Fruit fly (Drosophila melanogaster): Measurements from ENCODE around the gene ssp6.
A peak's percentile ranks its signal among the peaks of the same experiment; 100 is the strongest.

ssp6 gene

dm6 chr3L:6074975-6075692, 1.4 kb upstream of the ssp6 start, which contains the start of the genes CG13295 and CG6610 (continued):
- TF ChIP-seq CG30403 (GFP tag; optimal IDR thresholded peaks at IDR 0.05): peak; percentile 79
- TF ChIP-seq CG7928 (GFP tag; optimal IDR thresholded peaks at IDR 0.05): no peak
- peak; percentile 27 for TF ChIP-seq bab2 (GFP tag; optimal IDR thresholded peaks at IDR 0.05)
- TF ChIP-seq Oaz (GFP tag; IDR thresholded peaks at IDR 0.05): no peak
- peak; percentile 3 for TF ChIP-seq CG1647 (GFP tag; optimal IDR thresholded peaks at IDR 0.05)
- TF ChIP-seq pnt (GFP tag; optimal IDR thresholded peaks at IDR 0.05): peak; percentile 7
- TF ChIP-seq tap (tag; optimal IDR thresholded peaks at IDR 0.05): no peak
- TF ChIP-seq CG30020 (tag; optimal IDR thresholded peaks at IDR 0.05): peak; percentile 54
- peak; percentile 23 for TF ChIP-seq CrebB (tag; optimal IDR thresholded peaks at IDR 0.05)
- TF ChIP-seq Bgb (GFP tag; IDR thresholded peaks at IDR 0.05; ENCODE audit: partially characterized antibody): 0 out of 2 replicates have a peak, but pooled peaks have one; percentile 31
- TF ChIP-seq CG7357 (GFP tag; IDR thresholded peaks at IDR 0.05): 0 out of 3 replicates have a peak, but pooled peaks have one; percentile 29

- no peak for TF ChIP-seq Awh (GFP tag; IDR thresholded peaks at IDR 0.05)
- TF ChIP-seq CG11723 (GFP tag; optimal IDR thresholded peaks at IDR 0.05): no peak
- TF ChIP-seq CG3995 (GFP tag; optimal IDR thresholded peaks at IDR 0.05): no peak
- TF ChIP-seq Pdp1 (GFP tag; optimal IDR thresholded peaks at IDR 0.05): no peak
- no peak for TF ChIP-seq CG12942 (GFP tag; optimal IDR thresholded peaks at IDR 0.05)
- no peak for TF ChIP-seq CG8944 (GFP tag; optimal IDR thresholded peaks at IDR 0.05)
- TF ChIP-seq Rfx (GFP tag; IDR thresholded peaks at IDR 0.05): 0 out of 2 replicates have a peak, but pooled peaks have one; percentile 11
- TF ChIP-seq fd64A (GFP tag; optimal IDR thresholded peaks at IDR 0.05): no peak
- TF ChIP-seq insv (GFP tag; optimal IDR thresholded peaks at IDR 0.05): peak in 1 of 2 experiments; percentile 20
- TF ChIP-seq gcm (GFP tag; optimal IDR thresholded peaks at IDR 0.05): no peak
- no peak for TF ChIP-seq CG4404 (GFP tag; IDR thresholded peaks at IDR 0.05)
- TF ChIP-seq CkIIα-i1 (GFP tag; IDR thresholded peaks at IDR 0.05): no peak
- no peak for TF ChIP-seq Fer2 (tag; optimal IDR thresholded peaks at IDR 0.05)
- TF ChIP-seq CG14667 (GFP tag; IDR thresholded peaks at IDR 0.05): no peak
- peak; percentile 61; the same call in 2 of the 3 replicates for TF ChIP-seq row (GFP tag; IDR thresholded peaks at IDR 0.05)
- TF ChIP-seq CG8290 (GFP tag; optimal IDR thresholded peaks at IDR 0.05): no peak
- TF ChIP-seq CG8290 (tag; optimal IDR thresholded peaks at IDR 0.05): peak in 1 of 2 experiments; percentile 43
- TF ChIP-seq grn (GFP tag; optimal IDR thresholded peaks at IDR 0.05): no peak
- no peak for TF ChIP-seq gsb-n (tag; optimal IDR thresholded peaks at IDR 0.05)
- TF ChIP-seq pzg (GFP tag; optimal IDR thresholded peaks at IDR 0.05): peak; percentile 63
- TF ChIP-seq cg (GFP tag; optimal IDR thresholded peaks at IDR 0.05): no peak
- TF ChIP-seq Side (GFP tag; optimal IDR thresholded peaks at IDR 0.05): no peak
- 0 out of 3 replicates have a peak, but pooled peaks have one; percentile 8 for TF ChIP-seq CG11093 (GFP tag; IDR thresholded peaks at IDR 0.05)
- peak; percentile 2 for TF ChIP-seq CG9797 (GFP tag; optimal IDR thresholded peaks at IDR 0.05)
- TF ChIP-seq Sin3A (optimal IDR thresholded peaks at IDR 0.05): no peak
- no peak for TF ChIP-seq Nf-YB (GFP tag; optimal IDR thresholded peaks at IDR 0.05)
- TF ChIP-seq CG11695 (GFP tag; IDR thresholded peaks at IDR 0.05): no peak
- no peak for TF ChIP-seq CG3838 (GFP tag; optimal IDR thresholded peaks at IDR 0.05)
- no peak for TF ChIP-seq Ets65A (GFP tag)
- TF ChIP-seq repo (GFP tag; optimal IDR thresholded peaks at IDR 0.05): no peak
- no peak for TF ChIP-seq Max (GFP tag; optimal IDR thresholded peaks at IDR 0.05)
- peak; percentile 15 for TF ChIP-seq nerfin-1 (tag; optimal IDR thresholded peaks at IDR 0.05)
- peak; percentile 61 for TF ChIP-seq abd-A (tag; optimal IDR thresholded peaks at IDR 0.05)
- TF ChIP-seq CG6854 (GFP tag; optimal IDR thresholded peaks at IDR 0.05): no peak
- TF ChIP-seq H15 (GFP tag; IDR thresholded peaks at IDR 0.05): 0 out of 3 replicates have a peak, but pooled peaks have one; percentile 21
- TF ChIP-seq BEAF-32 (GFP tag; optimal IDR thresholded peaks at IDR 0.05): no peak
- TF ChIP-seq Sry-β (GFP tag; optimal IDR thresholded peaks at IDR 0.05): no peak
- no peak for TF ChIP-seq pnt (GFP tag; optimal IDR thresholded peaks at IDR 0.05)
- TF ChIP-seq CG7745 (tag; optimal IDR thresholded peaks at IDR 0.05): no peak
These were observed 6.0 kb downstream of the ssp6 start, which contains the start of gene CG13293 for dm6 chr3L:6082561-6082960. CG13293 (plus strand) TSS chr3L:6082883.

Measured in whole organism, embryonic.